Worm (Caenorhabditis elegans): Measurements from ENCODE around the gene C17E7.9.

The C17E7.9 gene

ce11 chrV:3890761-3891160 lies at the start of gene C17E7.9:
Gene C17E7.9 (minus strand): TSS chrV:3890861.
- no peak for TF ChIP-seq elt-4 (tag; optimal IDR thresholded peaks at IDR 0.05)
- no peak for TF ChIP-seq ceh-30 (tag; optimal IDR thresholded peaks at IDR 0.05)
- TF ChIP-seq ahr-1 (tag; optimal IDR thresholded peaks at IDR 0.05), result no peak
- TF ChIP-seq pax-1 (tag; optimal IDR thresholded peaks at IDR 0.05), result no peak

DNA sequence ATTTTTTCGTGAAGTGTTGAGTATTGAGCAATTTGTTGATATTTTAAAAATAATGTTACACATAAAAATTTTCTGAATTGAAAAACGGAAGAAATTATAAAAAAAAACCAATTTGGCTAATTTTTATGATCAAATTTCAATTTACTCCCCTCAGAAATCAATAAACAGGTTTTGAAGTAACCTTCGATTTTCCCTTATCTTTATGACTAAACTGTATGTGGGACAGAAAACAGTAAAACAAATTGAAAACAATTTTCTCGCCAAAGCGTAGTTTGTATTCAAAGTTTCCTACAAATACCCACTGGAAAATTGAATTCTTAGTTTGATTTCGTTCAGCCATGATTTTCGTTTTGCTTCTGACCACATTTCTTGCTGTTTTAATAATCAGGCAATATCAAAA lies 48.1 kb upstream of the C17E7.9 start, which contains the start of gene cyp-35B1:
Gene cyp-35B1 (plus strand): TSS at position 244 of the 400 bp plus-strand sequence.
- no peak for TF ChIP-seq rnt-1 (tag; optimal IDR thresholded peaks at IDR 0.05)
- TF ChIP-seq lim-6 (tag; optimal IDR thresholded peaks at IDR 0.05), result no peak
- no peak for TF ChIP-seq ceh-6 (GFP tag; optimal IDR thresholded peaks at IDR 0.05)
- TF ChIP-seq unc-42 (tag; optimal IDR thresholded peaks at IDR 0.05), result no peak
- no peak for TF ChIP-seq unc-3 (GFP tag; conservative IDR thresholded peaks at IDR 0.05)
- no peak for TF ChIP-seq unc-3 (tag; optimal IDR thresholded peaks at IDR 0.05)
- TF ChIP-seq ceh-14 (tag; optimal IDR thresholded peaks at IDR 0.05), result no peak
- no peak for TF ChIP-seq ttx-3 (tag; optimal IDR thresholded peaks at IDR 0.05)
- no peak for TF ChIP-seq sox-4 (tag; optimal IDR thresholded peaks at IDR 0.05)
- no peak for TF ChIP-seq F13H6.1 (tag; optimal IDR thresholded peaks at IDR 0.05)

ce11 chrV:3935892-3936478 lies 45.3 kb upstream of the C17E7.9 start, which contains the start of gene cyp-35A5:
Gene cyp-35A5 (plus strand): TSS chrV:3936326.
- TF ChIP-seq elt-2 (tag; optimal IDR thresholded peaks at IDR 0.05) (peak; percentile 79), ceh-48 (tag; optimal IDR thresholded peaks at IDR 0.05) (no peak)

DNA sequence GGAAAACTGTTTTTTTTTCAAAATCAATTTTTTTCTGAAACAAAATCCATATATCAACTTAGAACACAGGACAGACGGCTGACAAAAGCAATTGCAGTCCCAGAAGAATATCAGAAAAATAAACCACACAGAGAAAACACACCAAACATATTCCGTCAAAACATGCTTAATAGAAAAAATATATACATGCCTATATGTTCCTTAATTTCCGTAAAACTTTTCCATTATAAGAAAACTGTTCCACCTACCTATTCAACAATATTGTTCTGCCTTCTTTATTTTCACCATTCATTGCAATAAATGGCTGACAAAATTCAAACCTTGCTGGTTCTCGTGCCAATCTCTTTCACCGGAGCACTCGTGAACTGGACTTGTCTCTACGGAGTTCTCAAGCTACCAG lies 40.7 kb upstream of the C17E7.9 start, which contains the start of gene srx-63:
Gene srx-63 (plus strand): TSS at position 301 of the 400 bp plus-strand sequence.
- TF ChIP-seq zip-5 (tag; optimal IDR thresholded peaks at IDR 0.05) (no peak), fkh-10 (GFP tag; optimal IDR thresholded peaks at IDR 0.05) (no peak), ceh-31 (tag; optimal IDR thresholded peaks at IDR 0.05) (no peak), ttx-3 (tag; optimal IDR thresholded peaks at IDR 0.05) (no peak), hlh-30 (tag; optimal IDR thresholded peaks at IDR 0.05; ENCODE audit: insufficient read depth) (no peak), ets-4 (tag; optimal IDR thresholded peaks at IDR 0.05) (no peak), unc-3 (GFP tag; conservative IDR thresholded peaks at IDR 0.05) (no peak), unc-3 (tag; optimal IDR thresholded peaks at IDR 0.05) (no peak)

DNA sequence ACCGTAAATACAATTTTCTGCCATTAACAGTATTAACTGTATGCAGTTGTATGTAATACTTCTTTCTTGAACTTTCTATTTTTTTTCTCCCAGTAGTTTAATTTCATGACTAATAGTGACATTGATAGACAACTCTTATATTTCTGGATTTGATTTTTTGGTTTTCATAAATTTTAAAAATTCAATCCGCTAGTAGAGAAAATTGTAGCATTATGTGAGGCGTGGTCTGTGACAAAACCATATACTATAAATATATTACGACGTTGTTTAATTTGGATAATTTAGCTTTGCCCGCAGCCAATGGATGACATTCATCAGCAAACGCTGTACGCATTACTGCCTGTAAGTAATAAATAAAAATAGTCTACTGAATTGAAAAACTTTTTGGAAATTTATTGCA lies 38.4 kb upstream of the C17E7.9 start, which contains the start of gene srx-64:
Gene srx-64 (plus strand): TSS at position 301 of the 400 bp plus-strand sequence.
- TF ChIP-seq syd-9 (tag; optimal IDR thresholded peaks at IDR 0.05) (no peak), ceh-18 (tag; optimal IDR thresholded peaks at IDR 0.05) (no peak), dve-1 (tag; optimal IDR thresholded peaks at IDR 0.05) (no peak), ceh-2 (tag; optimal IDR thresholded peaks at IDR 0.05) (no peak), tbx-2 (tag; optimal IDR thresholded peaks at IDR 0.05) (no peak), pag-3 (tag; optimal IDR thresholded peaks at IDR 0.05; ENCODE audit: borderline replicate concordance) (no peak), npax-4 (tag; optimal IDR thresholded peaks at IDR 0.05) (no peak), fax-1 (tag; optimal IDR thresholded peaks at IDR 0.05) (no peak), mec-3 (tag; optimal IDR thresholded peaks at IDR 0.05; ENCODE audit: borderline replicate concordance) (no peak)

- TF ChIP-seq fkh-10 (GFP tag; optimal IDR thresholded peaks at IDR 0.05), result no peak
- no peak for TF ChIP-seq C38D4.7 (GFP tag; optimal IDR thresholded peaks at IDR 0.05)
- TF ChIP-seq che-1 (tag; optimal IDR thresholded peaks at IDR 0.05), result no peak
Observed at ce11 chrV:3927522-3927921, 36.9 kb upstream of the C17E7.9 start.

All from whole organism, late embryonic.